Worm (Caenorhabditis elegans) whole organism, early embryonic: ENCODE data around the gene F41E6.7.

Source experiments
- F13C5.2 ChIP-seq: sonication (generic microtip); optimal IDR thresholded peaks from 2 replicates; lab custom pipeline; 2017; ENCODE audit warnings: mild to moderate bottlenecking, missing genetic modification characterization, inconsistent platforms, missing compliant biosample characterization
- aly-1 ChIP-seq: sonication (generic microtip); optimal IDR thresholded peaks from 2 replicates; lab custom pipeline; 2016; ENCODE audit warnings: missing genetic modification characterization, missing compliant biosample characterization
- ama-1 ChIP-seq: fragments of 150-350 bp; optimal IDR thresholded peaks from 2 replicates; lab custom pipeline; 2014
- scrt-1 ChIP-seq: fragments of 200-800 bp; sonication (Bioruptor generic); IDR thresholded peaks from 2 replicates; pipeline ENCODE4 v1.3.6; 2022; ENCODE audit warnings: missing genetic modification characterization, missing compliant biosample characterization
- tra-4 ChIP-seq: sonication (generic microtip); optimal IDR thresholded peaks from 2 replicates; lab custom pipeline; 2017; ENCODE audit warnings: missing genetic modification characterization, missing compliant biosample characterization

ce11 chrV:8623754-8624153, 24.7 kb upstream of the F41E6.7 start, which contains the start of gene F41E6.17:
- TF ChIP-seq F13C5.2 (tag; lab: Kevin White, UChicago) (no peak), ama-1 (lab: Kevin White, UChicago) (no peak), tra-4 (tag; lab: Kevin White, UChicago) (no peak), scrt-1 (GFP tag; lab: Robert Waterston, UW) (no peak), aly-1 (tag; lab: Kevin White, UChicago) (no peak)
